Worm (Caenorhabditis elegans) whole organism, L2 larva: ENCODE data around the gene F42G4.7.
"Not testable (repeated sequence)": the region's sequence is repeated elsewhere in the genome, so short reads cannot be mapped to it uniquely, and the experiment has no call there.

Experiments
- C34F6.9 ChIP-seq: fragments of 150-350 bp; optimal IDR thresholded peaks from 2 replicates; lab custom pipeline; 2014; ENCODE audit warnings: missing biosample characterization, missing genetic modification characterization
- F13H6.1 ChIP-seq: sonication (generic microtip); optimal IDR thresholded peaks from 2 replicates; lab custom pipeline; 2016; ENCODE audit warnings: missing genetic modification characterization, missing compliant biosample characterization
- ZK546.5 ChIP-seq: sonication (generic microtip); optimal IDR thresholded peaks from 2 replicates; lab custom pipeline; 2017; ENCODE audit warnings: missing biosample characterization, missing genetic modification characterization
- alr-1 ChIP-seq: fragments of 150-350 bp; optimal IDR thresholded peaks from 2 replicates; lab custom pipeline; 2014; ENCODE audit warnings: missing biosample characterization, missing genetic modification characterization
- aly-2 ChIP-seq: fragments of 150-350 bp; optimal IDR thresholded peaks from 2 replicates; lab custom pipeline; 2014; ENCODE audit warnings: missing biosample characterization, missing genetic modification characterization
- ceh-16 ChIP-seq: fragments of 150-350 bp; optimal IDR thresholded peaks from 2 replicates; lab custom pipeline; 2014; ENCODE audit warnings: missing biosample characterization, missing genetic modification characterization
- crh-2 ChIP-seq: sonication (generic microtip); optimal IDR thresholded peaks from 2 replicates; lab custom pipeline; 2017; ENCODE audit warnings: missing biosample characterization, missing genetic modification characterization
- dmd-4 ChIP-seq: sonication (generic microtip); optimal IDR thresholded peaks from 2 replicates; lab custom pipeline; 2017; ENCODE audit warnings: missing biosample characterization, missing genetic modification characterization
- egl-27 ChIP-seq: sonication (generic microtip); optimal IDR thresholded peaks from 3 replicates; lab custom pipeline; 2017; ENCODE audit warnings: missing biosample characterization, missing genetic modification reagents, missing genetic modification characterization
- elt-3 ChIP-seq: sonication (generic microtip); optimal IDR thresholded peaks from 2 replicates; lab custom pipeline; 2017; ENCODE audit warnings: missing biosample characterization, missing genetic modification characterization
- fos-1 ChIP-seq: fragments of 150-350 bp; optimal IDR thresholded peaks from 2 replicates; lab custom pipeline; 2014; ENCODE audit warnings: missing biosample characterization, missing genetic modification characterization
- gmeb-1 ChIP-seq: fragments of 150-350 bp; optimal IDR thresholded peaks from 2 replicates; lab custom pipeline; 2014; ENCODE audit warnings: missing biosample characterization, missing genetic modification characterization
- lin-13 ChIP-seq: fragments of 150-350 bp; optimal IDR thresholded peaks from 2 replicates; lab custom pipeline; 2014; ENCODE audit warnings: missing biosample characterization, missing genetic modification reagents, missing genetic modification characterization
- lin-39 ChIP-seq: fragments of 150-350 bp; optimal IDR thresholded peaks from 2 replicates; lab custom pipeline; 2014; ENCODE audit warnings: missing biosample characterization, missing genetic modification reagents, missing genetic modification characterization
- lsy-2 ChIP-seq, 2 experiments: fragments of 150-350 bp in 1 of 2; sonication (generic microtip) in 1 of 2; optimal IDR thresholded peaks; 2 replicates each; lab custom pipeline; 2014 to 2017; ENCODE audit warnings: missing biosample characterization in 2 of 2, missing genetic modification characterization in 2 of 2
- mdl-1 ChIP-seq, 2 experiments: fragments of 150-350 bp in 1 of 2; sonication (generic microtip) in 1 of 2; optimal IDR thresholded peaks; 2 replicates each; lab custom pipeline; 2017; ENCODE audit warnings: missing biosample characterization in 2 of 2, missing genetic modification characterization in 2 of 2
- nhr-12 ChIP-seq: fragments of 150-350 bp; optimal IDR thresholded peaks from 2 replicates; lab custom pipeline; 2014; ENCODE audit warnings: missing biosample characterization, missing genetic modification characterization
- nhr-129 ChIP-seq: fragments of 150-350 bp; optimal IDR thresholded peaks from 2 replicates; lab custom pipeline; 2014; ENCODE audit warnings: missing biosample characterization, missing genetic modification characterization
- nhr-21 ChIP-seq: fragments of 150-350 bp; optimal IDR thresholded peaks from 2 replicates; lab custom pipeline; 2014; ENCODE audit warnings: missing biosample characterization, missing genetic modification characterization
- nhr-23 ChIP-seq: fragments of 150-350 bp; optimal IDR thresholded peaks from 2 replicates; lab custom pipeline; 2014; ENCODE audit warnings: missing biosample characterization, missing genetic modification reagents, missing genetic modification characterization
- nhr-237 ChIP-seq: fragments of 150-350 bp; optimal IDR thresholded peaks from 2 replicates; lab custom pipeline; 2014; ENCODE audit warnings: missing biosample characterization, missing genetic modification characterization
- nhr-25 ChIP-seq: fragments of 150-350 bp; sonication (generic microtip); optimal IDR thresholded peaks from 3 replicates; lab custom pipeline; 2014; ENCODE audit warnings: missing biosample characterization, missing genetic modification characterization
- nhr-6 ChIP-seq: fragments of 150-350 bp; optimal IDR thresholded peaks from 2 replicates; lab custom pipeline; 2014; ENCODE audit warnings: missing biosample characterization, missing genetic modification characterization
- nhr-77 ChIP-seq: fragments of 150-350 bp; optimal IDR thresholded peaks from 2 replicates; lab custom pipeline; 2014; ENCODE audit warnings: missing biosample characterization, missing genetic modification characterization
- sem-4 ChIP-seq: fragments of 150-350 bp; optimal IDR thresholded peaks from 2 replicates; lab custom pipeline; 2014; ENCODE audit warnings: missing biosample characterization, missing genetic modification reagents, missing genetic modification characterization
- sma-3 ChIP-seq: sonication (generic microtip); optimal IDR thresholded peaks from 2 replicates; lab custom pipeline; 2016; ENCODE audit warnings: missing genetic modification reagents, missing genetic modification characterization, missing compliant biosample characterization
- sma-9 ChIP-seq, 2 experiments: fragments of 150-350 bp in 1 of 2; sonication (generic microtip) in 1 of 2; optimal IDR thresholded peaks; 2 replicates each; lab custom pipeline; 2014 to 2016; ENCODE audit warnings: missing genetic modification characterization in 2 of 2, mild to moderate bottlenecking in 1 of 2, missing biosample characterization in 1 of 2, missing compliant biosample characterization in 1 of 2, missing genetic modification reagents in 1 of 2, moderate library complexity in 1 of 2
- snpc-4 ChIP-seq: fragments of 150-350 bp; optimal IDR thresholded peaks from 2 replicates; lab custom pipeline; 2014; ENCODE audit warnings: missing biosample characterization, missing genetic modification characterization
- unc-39 ChIP-seq: fragments of 150-350 bp; optimal IDR thresholded peaks from 2 replicates; lab custom pipeline; 2014; ENCODE audit warnings: missing biosample characterization, missing genetic modification characterization
- unc-55 ChIP-seq: fragments of 150-350 bp; sonication (generic microtip); optimal IDR thresholded peaks from 3 replicates; lab custom pipeline; 2014; ENCODE audit warnings: missing biosample characterization, missing genetic modification reagents, missing genetic modification characterization
- unc-62 ChIP-seq: fragments of 150-350 bp; optimal IDR thresholded peaks from 2 replicates; lab custom pipeline; 2014; ENCODE audit warnings: missing biosample characterization, missing genetic modification reagents, missing genetic modification characterization
- zag-1 ChIP-seq: fragments of 150-350 bp; optimal IDR thresholded peaks from 2 replicates; lab custom pipeline; 2014; ENCODE audit warnings: missing biosample characterization, missing genetic modification characterization
- ztf-1 ChIP-seq: fragments of 200-800 bp; sonication (Bioruptor generic); conservative IDR thresholded peaks from 2 replicates; pipeline ENCODE4 v1.3.6; 2022; ENCODE audit warnings: missing genetic modification characterization, missing compliant biosample characterization
- ztf-11 ChIP-seq: sonication (generic microtip); optimal IDR thresholded peaks from 2 replicates; lab custom pipeline; 2017; ENCODE audit warnings: missing biosample characterization, missing genetic modification characterization
- ztf-4 ChIP-seq: fragments of 150-350 bp; optimal IDR thresholded peaks from 2 replicates; lab custom pipeline; 2014; ENCODE audit warnings: missing biosample characterization, missing genetic modification characterization

Gene F42G4.7

DNA sequence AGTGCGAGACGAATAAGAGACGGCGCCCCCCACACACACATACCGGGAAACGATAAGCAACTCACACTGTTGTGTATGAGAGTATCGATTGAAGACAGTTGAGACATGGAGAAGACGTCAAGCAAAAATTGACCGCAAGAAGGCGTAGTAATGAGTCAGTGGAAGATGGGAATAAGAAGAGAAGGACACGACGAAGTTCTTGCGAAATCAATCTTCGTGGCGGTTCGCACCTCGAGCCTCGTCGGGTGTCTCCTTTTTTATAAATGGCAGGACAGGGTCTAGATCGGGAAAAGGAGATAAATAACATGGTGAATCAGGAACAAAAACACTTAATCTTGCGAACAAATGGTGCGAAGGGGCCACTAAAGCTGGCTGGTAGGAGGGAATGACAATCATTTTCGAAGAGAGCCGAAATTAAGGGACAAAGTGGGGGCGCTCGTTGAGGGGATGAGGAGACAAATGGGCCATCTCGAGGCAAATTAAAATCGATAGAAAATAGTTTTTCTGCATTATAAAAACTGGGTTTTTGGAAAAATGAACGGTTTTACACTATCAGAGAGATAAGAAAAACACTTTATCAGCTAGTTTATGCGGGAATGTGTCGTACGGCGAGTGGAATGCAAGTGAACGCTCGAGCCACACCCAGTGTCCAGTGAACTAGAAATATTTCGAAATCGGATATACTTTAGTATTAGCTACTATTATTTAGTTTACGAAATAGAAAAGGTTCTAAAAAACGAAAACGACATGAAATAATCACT lies 17.6 kb downstream of the F42G4.7 start (continued):
- no peak for TF ChIP-seq nhr-237 (tag; lab: Kevin White, UChicago)
- no peak for TF ChIP-seq sma-9 (GFP tag; optimal IDR thresholded peaks at IDR 0.05; lab: Kevin White, UChicago)
- no peak for TF ChIP-seq sma-9 (tag; optimal IDR thresholded peaks at IDR 0.05; lab: Kevin White, UChicago)
- TF ChIP-seq unc-39, result no peak
- TF ChIP-seq F13H6.1 (tag; lab: Kevin White, UChicago), result no peak
- no peak for TF ChIP-seq C34F6.9 (tag; lab: Kevin White, UChicago)

DNA sequence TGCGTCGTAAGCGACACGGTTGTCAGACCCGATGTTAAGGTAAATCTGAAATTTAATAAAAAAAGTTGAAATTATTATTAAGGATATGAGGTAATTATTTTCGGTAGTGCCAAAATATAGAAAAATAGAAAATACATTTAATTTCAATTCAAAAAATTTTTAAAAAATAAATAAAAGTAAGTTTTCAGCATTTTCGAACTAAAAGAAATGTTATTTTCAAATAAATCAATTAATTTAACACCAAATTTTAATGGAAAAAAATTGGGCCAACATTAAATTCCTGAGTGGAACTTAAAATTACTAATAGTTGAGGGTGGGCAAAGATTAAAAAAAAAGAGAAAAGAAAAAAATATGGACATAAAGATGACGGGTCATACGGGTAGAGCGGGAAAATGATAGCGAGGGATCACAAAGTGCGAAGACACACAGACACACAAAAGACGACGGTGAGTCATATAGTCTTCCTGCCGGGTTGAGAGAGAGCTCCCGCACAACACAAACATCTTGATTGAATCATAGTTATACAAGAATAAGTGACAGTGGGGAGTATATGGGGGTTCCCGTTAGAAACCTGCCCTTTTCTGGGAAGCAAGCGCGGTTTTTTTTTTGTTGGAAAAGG lies 21.2 kb downstream of the F42G4.7 start, which contains the start of gene max-2:
max-2 (minus strand) TSS at position 51 of the 619 bp plus-strand sequence.
- TF ChIP-seq mdl-1 (tag; optimal IDR thresholded peaks at IDR 0.05; lab: Kevin White, UChicago) (no peak), elt-3 (tag; lab: Kevin White, UChicago) (no peak), fos-1 (peak; percentile 88)

DNA sequence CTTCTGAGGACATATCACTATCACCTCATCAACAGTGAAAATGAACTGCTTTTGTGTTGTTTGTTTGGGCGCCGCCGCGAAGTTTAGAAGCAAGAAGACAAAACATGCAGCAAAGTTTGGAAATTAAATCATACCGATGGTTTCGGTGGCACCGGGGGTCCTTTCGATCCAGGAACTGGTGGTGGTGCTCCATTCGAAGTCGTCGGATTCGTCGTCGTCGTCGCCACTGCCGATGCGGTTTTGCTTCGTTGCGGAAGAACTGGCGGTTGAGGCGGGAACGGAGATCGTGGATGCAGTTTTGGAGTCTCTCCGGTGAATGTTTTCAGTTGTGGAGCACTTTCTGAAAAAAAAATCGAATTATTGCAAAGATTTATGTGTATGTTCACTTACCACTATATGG lies 23.6 kb downstream of the F42G4.7 start:
- TF ChIP-seq ZK546.5 (tag; lab: Kevin White, UChicago), result no peak
- TF ChIP-seq unc-62 (GFP tag; lab: Kevin White, UChicago), result no peak
- TF ChIP-seq snpc-4 (tag; lab: Kevin White, UChicago), result no peak
- no peak for TF ChIP-seq nhr-25 (tag; lab: Kevin White, UChicago)
- TF ChIP-seq dmd-4 (tag; lab: Kevin White, UChicago), result no peak
- TF ChIP-seq, all 48 proteins: peak for 0

DNA sequence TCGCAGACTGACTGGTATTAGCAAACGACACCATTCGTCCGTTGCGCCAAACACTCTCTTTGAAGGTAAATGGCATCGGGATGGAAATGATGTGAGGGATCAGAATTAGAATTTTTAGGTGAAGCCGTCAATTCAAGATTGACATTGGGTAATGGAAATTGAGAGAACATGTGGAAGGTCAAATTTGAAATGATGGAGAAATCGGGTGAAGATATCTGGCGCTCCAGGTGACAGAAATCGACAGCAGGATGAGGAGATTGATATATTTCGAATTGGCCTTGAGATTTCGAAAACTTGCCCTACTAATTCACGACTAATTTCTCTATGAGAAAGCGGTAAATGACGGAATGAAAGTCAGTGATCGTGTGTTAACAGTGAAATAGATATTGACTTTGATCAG lies 24.5 kb downstream of the F42G4.7 start:
- TF ChIP-seq nhr-25 (tag; lab: Kevin White, UChicago), result peak; percentile 46
- no peak for TF ChIP-seq lin-39 (tag; lab: Kevin White, UChicago)
- TF ChIP-seq, all 48 proteins: peak for 1

DNA sequence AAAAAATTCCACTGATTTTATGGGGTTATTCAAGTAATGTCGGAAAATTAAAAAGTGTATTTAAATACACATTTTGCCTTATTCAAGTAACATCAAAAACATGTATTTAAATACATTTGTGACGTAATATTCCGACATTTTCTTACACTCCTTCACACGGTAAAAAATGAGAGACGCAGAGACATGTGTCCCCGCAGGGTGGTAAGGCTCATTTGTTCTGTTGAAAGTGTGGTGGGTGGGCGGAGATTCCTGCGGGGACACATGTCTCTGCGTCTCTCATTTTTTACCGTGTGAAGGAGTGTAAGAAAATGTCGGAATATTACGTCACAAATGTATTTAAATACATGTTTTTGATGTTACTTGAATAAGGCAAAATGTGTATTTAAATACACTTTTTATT lies 30.7 kb downstream of the F42G4.7 start:
- TF ChIP-seq lsy-2 (tag; optimal IDR thresholded peaks at IDR 0.05; lab: Kevin White, UChicago) (peak; percentile 41 to 64), nhr-21 (tag; lab: Kevin White, UChicago) (peak; percentile 16), nhr-25 (tag; lab: Kevin White, UChicago) (peak; percentile 47), sma-9 (GFP tag; optimal IDR thresholded peaks at IDR 0.05; lab: Kevin White, UChicago) (peak; percentile 79), unc-55 (GFP tag; lab: Kevin White, UChicago) (peak; percentile 60), gmeb-1 (peak; percentile 8), crh-2 (tag; lab: Kevin White, UChicago) (peak; percentile 48), F13H6.1 (tag; lab: Kevin White, UChicago) (peak; percentile 73), sma-3 (peak; percentile 50), nhr-129 (tag; lab: Kevin White, UChicago) (peak; percentile 44), sem-4 (tag; lab: Kevin White, UChicago) (peak; percentile 4), lin-13 (GFP tag; lab: Kevin White, UChicago) (peak; percentile 56), C34F6.9 (tag; lab: Kevin White, UChicago) (peak; percentile 48)
- TF ChIP-seq sma-9 (tag; optimal IDR thresholded peaks at IDR 0.05; lab: Kevin White, UChicago), result not testable (repeated sequence)

DNA sequence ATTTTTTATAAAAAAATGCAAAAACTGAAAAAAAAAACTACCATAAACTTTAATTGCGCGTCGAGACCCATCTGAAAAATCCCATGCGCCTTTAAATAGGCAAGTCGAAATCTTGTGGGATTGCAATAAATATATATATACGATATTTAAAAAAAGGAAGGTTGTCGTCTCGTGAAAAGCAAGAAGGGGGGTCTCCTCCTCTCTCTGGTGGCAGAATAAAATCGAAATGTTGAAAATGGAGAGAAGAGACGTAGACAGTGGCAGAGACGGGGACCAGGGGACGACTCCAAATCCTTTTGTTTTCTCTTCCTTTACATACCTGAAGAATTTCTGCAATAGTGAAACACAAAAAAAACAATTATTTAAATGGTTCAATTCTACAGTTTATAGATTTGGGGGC lies 33.1 kb downstream of the F42G4.7 start, which contains the start of gene F18A11.5:
F18A11.5 (minus strand) TSS at position 321 of the 400 bp plus-strand sequence.
- TF ChIP-seq crh-2 (tag; lab: Kevin White, UChicago), result peak; percentile 10
- no peak for TF ChIP-seq zag-1 (tag; lab: Kevin White, UChicago)
- TF ChIP-seq snpc-4 (tag; lab: Kevin White, UChicago), result no peak
- TF ChIP-seq egl-27, result no peak
- TF ChIP-seq C34F6.9 (tag; lab: Kevin White, UChicago), result peak; percentile 10
- no peak for TF ChIP-seq ZK546.5 (tag; lab: Kevin White, UChicago)
- no peak for TF ChIP-seq nhr-237 (tag; lab: Kevin White, UChicago)
- TF ChIP-seq nhr-6 (tag; lab: Kevin White, UChicago), result no peak
- TF ChIP-seq ztf-4 (tag; lab: Kevin White, UChicago), result no peak
- TF ChIP-seq ztf-11 (tag; lab: Kevin White, UChicago), result no peak
- TF ChIP-seq sma-3, result no peak
- no peak for TF ChIP-seq mdl-1 (tag; optimal IDR thresholded peaks at IDR 0.05; lab: Kevin White, UChicago)
- no peak for TF ChIP-seq alr-1 (tag; lab: Kevin White, UChicago)
- no peak for TF ChIP-seq nhr-12 (tag; lab: Kevin White, UChicago)
- no peak for TF ChIP-seq F13H6.1 (tag; lab: Kevin White, UChicago)
- peak; percentile 7 for TF ChIP-seq lin-13 (GFP tag; lab: Kevin White, UChicago)
- peak; percentile 27 for TF ChIP-seq unc-55 (GFP tag; lab: Kevin White, UChicago)
- TF ChIP-seq nhr-21 (tag; lab: Kevin White, UChicago), result no peak
- TF ChIP-seq nhr-129 (tag; lab: Kevin White, UChicago), result peak; percentile 21
- no peak for TF ChIP-seq ceh-16
- TF ChIP-seq ztf-1 (GFP tag; lab: Robert Waterston, UW), result no peak
- no peak for TF ChIP-seq nhr-23 (tag; lab: Kevin White, UChicago)
- TF ChIP-seq nhr-77 (tag; lab: Kevin White, UChicago), result no peak
- no peak for TF ChIP-seq aly-2 (tag; lab: Kevin White, UChicago)
- no peak for TF ChIP-seq lsy-2 (tag; optimal IDR thresholded peaks at IDR 0.05; lab: Kevin White, UChicago)
